Worm (Caenorhabditis elegans) whole organism, young adult: Measurements from ENCODE around the gene C06B3.7.

Experiments
- F10E7.11 ChIP-seq: sonication (generic microtip); optimal IDR thresholded peaks from 2 replicates; lab custom pipeline; 2017; ENCODE audit warnings: mild to moderate bottlenecking, missing genetic modification characterization, moderate library complexity, missing compliant biosample characterization
- F39B2.1 ChIP-seq: fragments of 200-800 bp; sonication (Bioruptor generic); IDR thresholded peaks from 2 replicates; pipeline ENCODE4 v1.3.6; 2022; ENCODE audit warnings: missing genetic modification reagents, missing genetic modification characterization, missing compliant biosample characterization
- K11D2.4 ChIP-seq: fragments of 200-800 bp; sonication (Bioruptor generic); IDR thresholded peaks from 2 replicates; pipeline ENCODE4 v1.3.6; 2022; ENCODE audit warnings: missing genetic modification reagents, missing genetic modification characterization, missing compliant biosample characterization
- K12H6.12 ChIP-seq: fragments of 200-800 bp; sonication (Bioruptor generic); optimal IDR thresholded peaks from 2 replicates; lab custom pipeline; 2018; ENCODE audit warnings: mild to moderate bottlenecking, missing genetic modification characterization, missing compliant biosample characterization
- Y67H2A.10 ChIP-seq: fragments of 200-800 bp; sonication (Bioruptor generic); conservative IDR thresholded peaks from 2 replicates; pipeline ENCODE4 v1.3.6; 2022; ENCODE audit warnings: missing genetic modification reagents, missing genetic modification characterization, missing compliant biosample characterization
- aptf-2 ChIP-seq: fragments of 200-800 bp; sonication (Bioruptor generic); conservative IDR thresholded peaks from 2 replicates; pipeline ENCODE4 v1.3.6; 2022; ENCODE audit warnings: missing genetic modification reagents, missing genetic modification characterization, missing compliant biosample characterization
- atf-7 ChIP-seq: sonication (generic microtip); optimal IDR thresholded peaks from 2 replicates; lab custom pipeline; 2017; ENCODE audit warnings: mild to moderate bottlenecking, missing genetic modification characterization, missing compliant biosample characterization
- attf-5 ChIP-seq: fragments of 200-800 bp; sonication (Bioruptor generic); optimal IDR thresholded peaks from 2 replicates; lab custom pipeline; 2018; ENCODE audit warnings: mild to moderate bottlenecking, missing genetic modification characterization, missing compliant biosample characterization
- bed-2 ChIP-seq: fragments of 200-800 bp; sonication (Bioruptor generic); IDR thresholded peaks from 2 replicates; pipeline ENCODE4 v1.3.6; 2022; ENCODE audit warnings: missing genetic modification reagents, missing genetic modification characterization, missing compliant biosample characterization
- cebp-1 ChIP-seq, 2 experiments: fragments of 200-800 bp in 1 of 2; sonication (Bioruptor generic) in 1 of 2; sonication (generic microtip) in 1 of 2; IDR thresholded peaks in 1 of 2; optimal IDR thresholded peaks in 1 of 2; 2 replicates each; pipeline versions ENCODE4 v1.3.6 to Lab custom; 2017 to 2022; ENCODE audit warnings: missing compliant biosample characterization in 2 of 2, missing genetic modification characterization in 2 of 2, mild to moderate bottlenecking in 1 of 2, missing genetic modification reagents in 1 of 2, moderate library complexity in 1 of 2
- ceh-100 ChIP-seq: fragments of 200-800 bp; sonication (Bioruptor generic); IDR thresholded peaks from 2 replicates; pipeline ENCODE4 v1.3.6; 2022; ENCODE audit warnings: missing genetic modification reagents, missing genetic modification characterization, missing compliant biosample characterization
- ceh-27 ChIP-seq: fragments of 200-800 bp; sonication (Bioruptor generic); optimal IDR thresholded peaks from 2 replicates; lab custom pipeline; 2018; ENCODE audit warnings: mild to moderate bottlenecking, missing genetic modification characterization, moderate library complexity, missing compliant biosample characterization
- die-1 ChIP-seq: sonication (generic microtip); optimal IDR thresholded peaks from 2 replicates; lab custom pipeline; 2016; ENCODE audit warnings: missing genotype, mild to moderate bottlenecking, missing genetic modification characterization, missing compliant biosample characterization
- dpl-1 ChIP-seq: fragments of 150-350 bp; optimal IDR thresholded peaks from 2 replicates; lab custom pipeline; 2014; ENCODE audit warnings: missing biosample characterization, missing genetic modification reagents, missing genetic modification characterization
- efl-1 ChIP-seq: fragments of 150-350 bp; optimal IDR thresholded peaks from 2 replicates; lab custom pipeline; 2014; ENCODE audit warnings: missing biosample characterization, missing genetic modification reagents, missing genetic modification characterization
- ets-4 ChIP-seq: fragments of 200-800 bp; sonication (Bioruptor generic); optimal IDR thresholded peaks from 2 replicates; lab custom pipeline; 2018; ENCODE audit warnings: mild to moderate bottlenecking, missing genetic modification characterization, missing compliant biosample characterization
- him-1 ChIP-seq: sonication (generic microtip); optimal IDR thresholded peaks from 2 replicates; lab custom pipeline; 2016; ENCODE audit warnings: missing genotype, missing genetic modification reagents, missing genetic modification characterization, missing compliant biosample characterization
- hlh-12 ChIP-seq: sonication (generic microtip); optimal IDR thresholded peaks from 2 replicates; lab custom pipeline; 2016; ENCODE audit warnings: missing genetic modification characterization, missing compliant biosample characterization
- hrde-1 ChIP-seq: sonication (generic microtip); optimal IDR thresholded peaks from 2 replicates; lab custom pipeline; 2016; ENCODE audit warnings: missing genetic modification characterization, mild to moderate bottlenecking, missing compliant biosample characterization, moderate library complexity, missing genotype, missing genetic modification reagents, borderline replicate concordance
- hsf-1 ChIP-seq: fragments of 200-800 bp; sonication (Bioruptor generic); IDR thresholded peaks from 2 replicates; pipeline ENCODE4 v1.3.6; 2022; ENCODE audit warnings: missing genetic modification reagents, missing genetic modification characterization, missing compliant biosample characterization
- let-607 ChIP-seq, 2 experiments: fragments of 200-800 bp in 1 of 2; sonication (Bioruptor generic) in 1 of 2; sonication (generic microtip) in 1 of 2; optimal IDR thresholded peaks; 2 replicates each; lab custom pipeline; 2016 to 2018; ENCODE audit warnings: mild to moderate bottlenecking in 2 of 2, missing compliant biosample characterization in 2 of 2, missing genetic modification characterization in 2 of 2, moderate library complexity in 2 of 2, missing genotype in 1 of 2
- lin-26 ChIP-seq: fragments of 200-800 bp; sonication (Bioruptor generic); IDR thresholded peaks from 2 replicates; pipeline ENCODE4 v1.3.6; 2022; ENCODE audit warnings: missing genetic modification reagents, missing genetic modification characterization, missing compliant biosample characterization
- lsy-27 ChIP-seq: sonication (generic microtip); optimal IDR thresholded peaks from 2 replicates; lab custom pipeline; 2017; ENCODE audit warnings: missing genetic modification characterization, mild to moderate bottlenecking, missing compliant biosample characterization, antibody characterized with exemption, missing genotype, borderline replicate concordance; ENCODE audit not compliant: insufficient read depth
- madf-3 ChIP-seq: fragments of 200-800 bp; sonication (Bioruptor generic); IDR thresholded peaks from 2 replicates; pipeline ENCODE4 v1.3.6; 2022; ENCODE audit warnings: missing genetic modification reagents, missing genetic modification characterization, missing compliant biosample characterization
- madf-6 ChIP-seq: fragments of 200-800 bp; sonication (Bioruptor generic); IDR thresholded peaks from 2 replicates; pipeline ENCODE4 v1.3.6; 2022; ENCODE audit warnings: missing genetic modification reagents, missing genetic modification characterization, missing compliant biosample characterization
- madf-8 ChIP-seq: fragments of 200-800 bp; sonication (Bioruptor generic); conservative IDR thresholded peaks from 2 replicates; pipeline ENCODE4 v1.3.6; 2022; ENCODE audit warnings: missing genetic modification reagents, missing genetic modification characterization, missing compliant biosample characterization
- mel-28 ChIP-seq: sonication (generic microtip); optimal IDR thresholded peaks from 2 replicates; lab custom pipeline; 2016; ENCODE audit warnings: borderline replicate concordance, mild to moderate bottlenecking, missing genetic modification characterization, missing compliant biosample characterization
- mes-4 ChIP-seq: sonication (generic microtip); optimal IDR thresholded peaks from 2 replicates; lab custom pipeline; 2016; ENCODE audit warnings: missing genotype, missing genetic modification characterization, missing compliant biosample characterization
- mxl-1 ChIP-seq: sonication (generic microtip); optimal IDR thresholded peaks from 2 replicates; lab custom pipeline; 2016; ENCODE audit warnings: missing genetic modification characterization, missing compliant biosample characterization
- nfya-1 ChIP-seq: sonication (generic microtip); optimal IDR thresholded peaks from 2 replicates; lab custom pipeline; 2017; ENCODE audit warnings: antibody characterized with exemption, missing compliant biosample characterization, missing genetic modification characterization, borderline replicate concordance; ENCODE audit not compliant: insufficient read depth
- nfya-2 ChIP-seq: fragments of 200-800 bp; sonication (Bioruptor generic); IDR thresholded peaks from 2 replicates; pipeline ENCODE4 v1.3.6; 2022; ENCODE audit warnings: missing genetic modification reagents, missing genetic modification characterization, missing compliant biosample characterization
- nfyb-1 ChIP-seq: fragments of 200-800 bp; sonication (Bioruptor generic); IDR thresholded peaks from 2 replicates; pipeline ENCODE4 v1.3.6; 2022; ENCODE audit warnings: missing genetic modification reagents, missing genetic modification characterization, missing compliant biosample characterization
- nhr-179 ChIP-seq: sonication (generic microtip); optimal IDR thresholded peaks from 2 replicates; lab custom pipeline; 2016; ENCODE audit warnings: mild to moderate bottlenecking, missing genetic modification characterization, missing compliant biosample characterization
- nhr-27 ChIP-seq: fragments of 200-800 bp; sonication (Bioruptor generic); optimal IDR thresholded peaks from 2 replicates; lab custom pipeline; 2018; ENCODE audit warnings: mild to moderate bottlenecking, missing genetic modification characterization, moderate library complexity, missing compliant biosample characterization
- nhr-80 ChIP-seq: sonication (generic microtip); optimal IDR thresholded peaks from 2 replicates; lab custom pipeline; 2016; ENCODE audit warnings: missing genetic modification characterization, missing compliant biosample characterization
- pha-4 ChIP-seq: fragments of 150-350 bp; sonication (generic microtip); optimal IDR thresholded peaks from 2 replicates; lab custom pipeline; 2014; ENCODE audit warnings: missing biosample characterization, missing genetic modification reagents, missing genetic modification characterization
- repo-1 ChIP-seq: sonication (generic microtip); optimal IDR thresholded peaks from 2 replicates; lab custom pipeline; 2017; ENCODE audit warnings: mild to moderate bottlenecking, missing genetic modification characterization, missing compliant biosample characterization
- snpc-1.3 ChIP-seq: sonication (generic microtip); optimal IDR thresholded peaks from 2 replicates; lab custom pipeline; 2017; ENCODE audit warnings: missing genetic modification characterization, mild to moderate bottlenecking, missing compliant biosample characterization, antibody characterized with exemption, moderate library complexity, missing genotype, missing genetic modification reagents; ENCODE audit not compliant: insufficient read depth
- snpc-3.4 ChIP-seq: sonication (generic microtip); optimal IDR thresholded peaks from 2 replicates; lab custom pipeline; 2017; ENCODE audit warnings: missing genetic modification characterization, mild to moderate bottlenecking, missing compliant biosample characterization, antibody characterized with exemption, moderate library complexity, missing genotype, missing genetic modification reagents
- sptf-2 ChIP-seq: fragments of 200-800 bp; sonication (Bioruptor generic); optimal IDR thresholded peaks from 2 replicates; lab custom pipeline; 2018; ENCODE audit warnings: mild to moderate bottlenecking, missing genetic modification characterization, missing compliant biosample characterization
- tbp1 ChIP-seq: fragments of 200-800 bp; sonication (Bioruptor generic); optimal IDR thresholded peaks from 2 replicates; lab custom pipeline; 2018; ENCODE audit warnings: mild to moderate bottlenecking, missing genetic modification characterization, missing compliant biosample characterization
- ztf-18 ChIP-seq: sonication (generic microtip); optimal IDR thresholded peaks from 2 replicates; lab custom pipeline; 2016; ENCODE audit warnings: missing genotype, mild to moderate bottlenecking, missing genetic modification characterization, missing compliant biosample characterization
- ztf-6 ChIP-seq: fragments of 200-800 bp; sonication (Bioruptor generic); IDR thresholded peaks from 2 replicates; pipeline ENCODE4 v1.3.6; 2022; ENCODE audit warnings: missing genetic modification reagents, missing genetic modification characterization, missing compliant biosample characterization

The C06B3.7 gene

DNA sequence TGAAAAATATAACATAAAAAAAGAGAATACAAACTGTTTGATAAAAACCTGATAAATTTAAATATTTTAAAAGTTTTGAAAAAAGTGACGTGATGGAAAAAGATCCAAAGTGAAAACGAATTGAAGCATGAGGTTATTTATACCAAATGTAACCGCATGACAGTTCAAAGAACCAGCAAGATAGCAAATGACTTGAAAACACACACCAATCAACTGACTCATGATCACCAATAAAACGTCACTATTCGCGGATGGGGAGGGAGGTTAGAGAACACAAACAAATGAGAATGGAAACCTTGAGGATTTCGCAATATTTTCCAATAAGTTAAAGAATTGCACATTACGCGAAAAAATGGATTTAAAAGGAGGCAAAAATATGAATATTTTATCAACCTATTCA is at the start of gene C06B3.7 (continued):
- TF ChIP-seq atf-7 (peak; percentile 96), nhr-27 (tag; lab: Kevin White, UChicago) (no peak), K12H6.12 (tag; lab: Kevin White, UChicago) (peak; percentile 65), mes-4 (tag; lab: Kevin White, UChicago) (no peak), nfyb-1 (GFP tag; lab: Robert Waterston, UW) (peak; percentile 46; the same call in 1 of the 2 replicates), lsy-27 (tag; lab: Kevin White, UChicago) (no peak), repo-1 (tag; lab: Kevin White, UChicago) (no peak), hsf-1 (GFP tag; lab: Robert Waterston, UW) (no peak), madf-6 (GFP tag; lab: Robert Waterston, UW) (no peak), lin-26 (GFP tag; lab: Robert Waterston, UW) (no peak), ets-4 (no peak), nhr-80 (tag; lab: Kevin White, UChicago) (peak; percentile 83), aptf-2 (GFP tag; lab: Robert Waterston, UW) (no peak), snpc-3.4 (tag; lab: Kevin White, UChicago) (no peak), cebp-1 (GFP tag; IDR thresholded peaks at IDR 0.05; lab: Robert Waterston, UW) (peak; percentile 98), cebp-1 (tag; optimal IDR thresholded peaks at IDR 0.05; lab: Kevin White, UChicago) (peak; percentile 99), ztf-18 (no peak), him-1 (tag; lab: Kevin White, UChicago) (no peak), hrde-1 (tag; lab: Kevin White, UChicago) (no peak), ztf-6 (GFP tag; lab: Robert Waterston, UW) (no peak), ceh-100 (GFP tag; lab: Robert Waterston, UW) (no peak), nhr-179 (no peak), efl-1 (GFP tag; lab: Kevin White, UChicago) (no peak), madf-8 (no peak), snpc-1.3 (tag; lab: Kevin White, UChicago) (no peak), hlh-12 (tag; lab: Kevin White, UChicago) (no peak), tbp1 (peak; percentile 55), nfya-1 (tag; lab: Kevin White, UChicago) (no peak), die-1 (tag; lab: Kevin White, UChicago) (no peak), F39B2.1 (GFP tag; lab: Robert Waterston, UW) (no peak), mel-28 (tag; lab: Kevin White, UChicago) (no peak), ceh-27 (GFP tag; lab: Kevin White, UChicago) (peak; percentile 4), F10E7.11 (tag; lab: Kevin White, UChicago) (no peak), mxl-1 (tag; lab: Kevin White, UChicago) (no peak), attf-5 (GFP tag; lab: Kevin White, UChicago) (peak; percentile 72)

DNA sequence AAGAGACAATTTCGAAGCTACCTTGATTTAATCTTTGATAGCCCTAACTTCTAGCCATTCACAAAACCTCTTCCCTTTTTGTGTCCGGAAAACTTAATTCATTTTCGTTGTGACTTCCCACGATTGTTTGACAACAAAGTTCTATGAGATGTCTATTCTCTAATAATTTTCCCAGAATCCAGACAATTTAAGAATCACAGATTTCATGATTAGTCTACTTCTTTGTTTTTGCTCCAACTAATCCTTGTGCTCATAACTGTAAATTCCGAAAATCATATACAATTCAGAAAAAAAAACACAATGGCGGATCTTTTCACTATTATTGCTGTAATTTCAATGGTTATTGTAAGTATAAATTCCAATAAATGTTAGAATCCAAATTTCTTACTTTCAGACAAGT is 47.0 kb upstream of the C06B3.7 start, which contains the start of gene srx-137:
TSS of gene srx-137 (plus strand) at position 301 of the 400 bp plus-strand sequence.
- TF ChIP-seq madf-3 (GFP tag; lab: Robert Waterston, UW) (no peak), let-607 (tag; optimal IDR thresholded peaks at IDR 0.05; lab: Kevin White, UChicago) (no peak), ceh-27 (GFP tag; lab: Kevin White, UChicago) (no peak), pha-4 (tag; lab: Kevin White, UChicago) (no peak), bed-2 (no peak), sptf-2 (GFP tag; lab: Kevin White, UChicago) (no peak), dpl-1 (no peak), Y67H2A.10 (GFP tag; lab: Robert Waterston, UW) (no peak), K11D2.4 (GFP tag; lab: Robert Waterston, UW) (no peak), nfya-2 (GFP tag; lab: Robert Waterston, UW) (no peak), aptf-2 (GFP tag; lab: Robert Waterston, UW) (no peak)
- TF ChIP-seq, all 124 proteins: peak for 0
